Fruit fly (Drosophila melanogaster) whole organism, adult: Measurements from ENCODE around the gene SP555.

Source experiments
- CG11617 ChIP-seq: fragments of 200-800 bp; sonication (Bioruptor generic); optimal IDR thresholded peaks from 2 replicates; lab custom pipeline; 2017; ENCODE audit warnings: mild to moderate bottlenecking, missing biosample characterization, missing genetic modification reagents, missing genetic modification characterization
- CG33017 ChIP-seq: fragments of 200-800 bp; sonication (Bioruptor generic); optimal IDR thresholded peaks from 2 replicates; lab custom pipeline; 2018; ENCODE audit warnings: missing biosample characterization, mild to moderate bottlenecking, missing genetic modification characterization, moderate library complexity

dm6 chr2L:5029809-5030108 lies 7.8 kb upstream of the SP555 start:
- TF ChIP-seq CG33017 (tag; lab: Kevin White, UChicago) = no peak
- no peak for TF ChIP-seq CG11617 (GFP tag; lab: Kevin White, UChicago)
